Fruit fly (Drosophila melanogaster): ENCODE results near the gene Ephrin.

- TF ChIP-seq h (GFP tag; optimal IDR thresholded peaks at IDR 0.05) (no peak), Sp1 (GFP tag; optimal IDR thresholded peaks at IDR 0.05) (no peak), brk (GFP tag; optimal IDR thresholded peaks at IDR 0.05) (no peak), Myc (optimal IDR thresholded peaks at IDR 0.05) (no peak), pan (optimal IDR thresholded peaks at IDR 0.05) (no peak), fru (GFP tag; optimal IDR thresholded peaks at IDR 0.05) (no peak), lola (GFP tag; optimal IDR thresholded peaks at IDR 0.05) (no peak), Abd-B (GFP tag; optimal IDR thresholded peaks at IDR 0.05) (no peak), OdsH (GFP tag; optimal IDR thresholded peaks at IDR 0.05) (no peak), CrebA (GFP tag; optimal IDR thresholded peaks at IDR 0.05; ENCODE audit: borderline replicate concordance) (no peak)
These were observed 16.8 kb upstream of the Ephrin start for dm6 chr4:554758-555157.

Data from whole organism, wandering third instar larva.